Fruit fly (Drosophila melanogaster): Measurements from ENCODE around the gene Cpr67B.

Gene Cpr67B

DNA sequence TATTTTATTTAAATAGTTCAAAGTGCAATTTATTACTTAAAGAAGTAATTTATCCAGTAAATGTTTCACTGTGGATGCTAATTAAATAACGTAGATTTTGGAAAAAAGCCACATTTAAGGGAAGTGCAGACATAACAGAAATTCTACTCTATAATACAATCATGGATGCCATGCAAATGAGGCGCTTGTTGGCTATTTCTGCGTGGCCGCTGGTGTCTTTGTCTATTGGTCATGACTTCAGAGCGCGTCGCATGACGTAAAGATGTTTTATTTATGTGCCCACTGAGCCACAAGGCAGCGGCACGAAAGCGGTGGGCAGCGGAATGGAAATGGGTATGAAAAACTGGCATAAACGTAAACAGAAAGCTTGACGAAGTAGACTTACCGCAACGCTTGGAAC is 21.2 kb downstream of the Cpr67B start (continued):
- peak; percentile 35 for TF ChIP-seq grau (tag; optimal IDR thresholded peaks at IDR 0.05)
- peak; percentile 12 for TF ChIP-seq vfl (GFP tag; optimal IDR thresholded peaks at IDR 0.05)
- TF ChIP-seq tgo (GFP tag; IDR thresholded peaks at IDR 0.05), result no peak
- no peak for TF ChIP-seq CG33213 (GFP tag; optimal IDR thresholded peaks at IDR 0.05)
- TF ChIP-seq CG2712 (tag; optimal IDR thresholded peaks at IDR 0.05), result peak; percentile 22
- no peak for TF ChIP-seq Doc3 (GFP tag; IDR thresholded peaks at IDR 0.05; ENCODE audit: partially characterized antibody)
- TF ChIP-seq CG31224 (GFP tag; IDR thresholded peaks at IDR 0.05), result no peak
- TF ChIP-seq CG4820 (GFP tag; optimal IDR thresholded peaks at IDR 0.05), result no peak
- no peak for TF ChIP-seq BtbVII (GFP tag; optimal IDR thresholded peaks at IDR 0.05)
- TF ChIP-seq PHDP (tag; optimal IDR thresholded peaks at IDR 0.05), result peak; percentile 10
- no peak for TF ChIP-seq CG42726 (GFP tag; IDR thresholded peaks at IDR 0.05; ENCODE audit: partially characterized antibody)
- TF ChIP-seq CG30403 (GFP tag; optimal IDR thresholded peaks at IDR 0.05), result peak; percentile 29
- TF ChIP-seq gcm2 (GFP tag; optimal IDR thresholded peaks at IDR 0.05), result no peak
- peak; percentile 26 for TF ChIP-seq dmrt99B (tag; optimal IDR thresholded peaks at IDR 0.05)
- no peak for TF ChIP-seq GATAe (GFP tag; conservative IDR thresholded peaks at IDR 0.05)
- TF ChIP-seq Asciz (GFP tag; optimal IDR thresholded peaks at IDR 0.05), result peak; percentile 20
- TF ChIP-seq shn (GFP tag; optimal IDR thresholded peaks at IDR 0.05), result no peak
- no peak for TF ChIP-seq sens-2 (GFP tag; IDR thresholded peaks at IDR 0.05)
- peak; percentile 25; the same call in 1 of the 2 replicates for TF ChIP-seq Drgx (GFP tag; IDR thresholded peaks at IDR 0.05)
- TF ChIP-seq odd (GFP tag; optimal IDR thresholded peaks at IDR 0.05), result no peak
- no peak for TF ChIP-seq CG4360 (GFP tag; IDR thresholded peaks at IDR 0.05)
- no peak for TF ChIP-seq CG9817 (tag; optimal IDR thresholded peaks at IDR 0.05)
- TF ChIP-seq CG17385 (GFP tag; optimal IDR thresholded peaks at IDR 0.05), result peak; percentile 20
- TF ChIP-seq nmo (GFP tag; optimal IDR thresholded peaks at IDR 0.05), result peak; percentile 16
- no peak for TF ChIP-seq C15 (GFP tag; IDR thresholded peaks at IDR 0.05)
- no peak for TF ChIP-seq CG8944 (GFP tag; optimal IDR thresholded peaks at IDR 0.05)
- peak; percentile 25 for TF ChIP-seq tin (GFP tag; optimal IDR thresholded peaks at IDR 0.05)
- no peak for TF ChIP-seq Hmx (GFP tag; optimal IDR thresholded peaks at IDR 0.05)
- no peak for TF ChIP-seq CG34422 (GFP tag; IDR thresholded peaks at IDR 0.05)
- no peak for TF ChIP-seq NFAT (GFP tag; IDR thresholded peaks at IDR 0.05)
- TF ChIP-seq CG12744 (GFP tag; optimal IDR thresholded peaks at IDR 0.05), result no peak
- TF ChIP-seq CG11504 (tag; optimal IDR thresholded peaks at IDR 0.05), result peak; percentile 48
- TF ChIP-seq inv (GFP tag; IDR thresholded peaks at IDR 0.05; ENCODE audit: partially characterized antibody), result no peak
- peak; percentile 76 for TF ChIP-seq vvl (GFP tag; IDR thresholded peaks at IDR 0.05)
- no peak for TF ChIP-seq caup (GFP tag; optimal IDR thresholded peaks at IDR 0.05; ENCODE audit: severe bottlenecking)
- no peak for TF ChIP-seq D19A (tag; optimal IDR thresholded peaks at IDR 0.05)
- TF ChIP-seq Mad (GFP tag; optimal IDR thresholded peaks at IDR 0.05), result no peak
- peak; percentile 28 for TF ChIP-seq Ssrp (tag; optimal IDR thresholded peaks at IDR 0.05)
- TF ChIP-seq CG15601 (tag; optimal IDR thresholded peaks at IDR 0.05), result peak; percentile 10
- TF ChIP-seq unc-4 (GFP tag; IDR thresholded peaks at IDR 0.05; ENCODE audit: partially characterized antibody), result no peak
- peak; percentile 13 for TF ChIP-seq mam (GFP tag; optimal IDR thresholded peaks at IDR 0.05)
- TF ChIP-seq CG6791 (GFP tag; IDR thresholded peaks at IDR 0.05; ENCODE audit: partially characterized antibody), result no peak
- TF ChIP-seq Hmr (GFP tag; optimal IDR thresholded peaks at IDR 0.05), result peak; percentile 14
- peak; percentile 35 for TF ChIP-seq CG17359 (tag; optimal IDR thresholded peaks at IDR 0.05)
- TF ChIP-seq maf-S (GFP tag; optimal IDR thresholded peaks at IDR 0.05), result no peak
- no peak for TF ChIP-seq Sry-β (GFP tag; optimal IDR thresholded peaks at IDR 0.05)
- no peak for TF ChIP-seq CG17328 (GFP tag; IDR thresholded peaks at IDR 0.05)
